Worm (Caenorhabditis elegans) whole organism, L4/young adult: ENCODE measurements around the gene F20C5.5.
A peak's percentile ranks its signal among the peaks of the same experiment; 100 is the strongest.

ENCODE experiments used
- W03F9.2 ChIP-seq: fragments of 150-350 bp; optimal IDR thresholded peaks from 2 replicates; lab custom pipeline; 2014; ENCODE audit warnings: missing biosample characterization, missing genetic modification characterization
- him-1 ChIP-seq: sonication (generic microtip); optimal IDR thresholded peaks from 2 replicates; lab custom pipeline; 2016; ENCODE audit warnings: missing genotype, missing genetic modification reagents, missing genetic modification characterization, missing compliant biosample characterization

DNA sequence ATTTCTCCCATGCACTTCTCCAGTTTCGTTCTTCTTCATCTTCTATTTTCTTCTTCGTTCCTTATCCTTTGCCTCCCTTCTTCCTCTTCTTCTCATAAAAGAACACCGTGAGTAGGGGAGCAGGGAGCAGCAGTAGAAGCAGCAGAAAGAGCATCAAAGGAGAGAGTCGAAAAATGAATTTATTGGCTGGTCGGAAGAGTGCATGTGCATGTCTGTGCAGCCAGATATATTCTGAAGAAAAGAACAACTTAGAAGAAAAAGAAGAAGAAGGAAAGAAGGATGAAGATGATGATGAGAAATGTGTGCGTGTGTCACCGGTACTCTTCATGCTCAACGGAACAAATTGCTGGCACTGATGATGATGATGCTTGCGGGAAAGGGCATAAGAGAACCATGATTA lies 26.8 kb upstream of the F20C5.5 start:
- TF ChIP-seq W03F9.2, result no peak
- peak; percentile 73 for TF ChIP-seq him-1 (tag; lab: Kevin White, UChicago)
